Worm (Caenorhabditis elegans) whole organism, late embryonic: ENCODE measurements around the gene dcr-1.
A peak's percentile ranks its signal among the peaks of the same experiment; 100 is the strongest.

Source experiments
- C38D4.7 ChIP-seq: fragments of 200-800 bp; sonication (Bioruptor generic); optimal IDR thresholded peaks from 2 replicates; lab custom pipeline; 2018; ENCODE audit warnings: mild to moderate bottlenecking, missing genetic modification characterization, moderate library complexity, missing compliant biosample characterization
- F13H6.1 ChIP-seq: sonication (generic microtip); optimal IDR thresholded peaks from 2 replicates; lab custom pipeline; 2016; ENCODE audit warnings: missing genetic modification characterization, missing compliant biosample characterization
- T23F11.4 ChIP-seq: fragments of 200-800 bp; sonication (Bioruptor generic); optimal IDR thresholded peaks from 2 replicates; lab custom pipeline; 2018; ENCODE audit warnings: mild to moderate bottlenecking, missing genetic modification characterization, missing compliant biosample characterization
- Y22D7AL.16 ChIP-seq: sonication (generic microtip); optimal IDR thresholded peaks from 2 replicates; lab custom pipeline; 2016; ENCODE audit warnings: missing genetic modification characterization, missing compliant biosample characterization
- ahr-1 ChIP-seq: sonication (generic microtip); optimal IDR thresholded peaks from 2 replicates; lab custom pipeline; 2016; ENCODE audit warnings: missing genetic modification characterization, missing compliant biosample characterization
- ama-1 ChIP-seq: fragments of 150-350 bp; optimal IDR thresholded peaks from 2 replicates; lab custom pipeline; 2014
- ceh-14 ChIP-seq: sonication (generic microtip); optimal IDR thresholded peaks from 2 replicates; lab custom pipeline; 2016; ENCODE audit warnings: missing genotype, missing genetic modification characterization, missing compliant biosample characterization
- ceh-18 ChIP-seq: sonication (generic microtip); optimal IDR thresholded peaks from 2 replicates; lab custom pipeline; 2016; ENCODE audit warnings: missing genetic modification characterization, missing compliant biosample characterization
- ceh-19 ChIP-seq: fragments of 200-800 bp; sonication (Bioruptor generic); optimal IDR thresholded peaks from 2 replicates; lab custom pipeline; 2018; ENCODE audit warnings: mild to moderate bottlenecking, missing genetic modification characterization, missing compliant biosample characterization
- ceh-2 ChIP-seq: sonication (generic microtip); optimal IDR thresholded peaks from 2 replicates; lab custom pipeline; 2016; ENCODE audit warnings: missing genotype, missing genetic modification characterization, missing compliant biosample characterization
- ceh-24 ChIP-seq: sonication (generic microtip); optimal IDR thresholded peaks from 2 replicates; lab custom pipeline; 2016; ENCODE audit warnings: mild to moderate bottlenecking, missing genetic modification characterization, missing compliant biosample characterization
- ceh-30 ChIP-seq: fragments of 150-350 bp; optimal IDR thresholded peaks from 2 replicates; lab custom pipeline; 2014; ENCODE audit warnings: missing biosample characterization, missing genetic modification characterization
- ceh-31 ChIP-seq: sonication (generic microtip); optimal IDR thresholded peaks from 2 replicates; lab custom pipeline; 2016; ENCODE audit warnings: missing genetic modification characterization, missing compliant biosample characterization
- ceh-45 ChIP-seq: fragments of 200-800 bp; sonication (Bioruptor generic); IDR thresholded peaks from 2 replicates; pipeline ENCODE4 v1.3.6; 2022; ENCODE audit warnings: missing genetic modification reagents, missing genetic modification characterization, missing compliant biosample characterization
- ceh-6 ChIP-seq: fragments of 200-800 bp; sonication (Bioruptor generic); optimal IDR thresholded peaks from 2 replicates; lab custom pipeline; 2018; ENCODE audit warnings: mild to moderate bottlenecking, missing genetic modification characterization, missing compliant biosample characterization
- che-1 ChIP-seq: sonication (generic microtip); optimal IDR thresholded peaks from 2 replicates; lab custom pipeline; 2016; ENCODE audit warnings: mild to moderate bottlenecking, missing genetic modification characterization, missing compliant biosample characterization
- dmd-4 ChIP-seq: sonication (generic microtip); optimal IDR thresholded peaks from 2 replicates; lab custom pipeline; 2016; ENCODE audit warnings: borderline replicate concordance, missing genetic modification characterization, missing compliant biosample characterization
- dve-1 ChIP-seq: sonication (generic microtip); optimal IDR thresholded peaks from 2 replicates; lab custom pipeline; 2017; ENCODE audit warnings: antibody characterized with exemption, mild to moderate bottlenecking, missing genetic modification characterization, missing compliant biosample characterization
- elt-2 ChIP-seq: sonication (generic microtip); optimal IDR thresholded peaks from 2 replicates; lab custom pipeline; 2016; ENCODE audit warnings: missing genetic modification reagents, missing genetic modification characterization, missing compliant biosample characterization
- fax-1 ChIP-seq: sonication (generic microtip); optimal IDR thresholded peaks from 2 replicates; lab custom pipeline; 2016; ENCODE audit warnings: missing genotype, missing genetic modification characterization, missing compliant biosample characterization
- gmeb-2 ChIP-seq: sonication (generic microtip); optimal IDR thresholded peaks from 2 replicates; lab custom pipeline; 2016; ENCODE audit warnings: missing genetic modification characterization, inconsistent platforms, missing compliant biosample characterization
- hlh-13 ChIP-seq: fragments of 200-800 bp; sonication (Bioruptor generic); optimal IDR thresholded peaks from 2 replicates; lab custom pipeline; 2018; ENCODE audit warnings: mild to moderate bottlenecking, missing genetic modification characterization, missing compliant biosample characterization
- hlh-30 ChIP-seq: sonication (generic microtip); optimal IDR thresholded peaks from 2 replicates; lab custom pipeline; 2017; ENCODE audit warnings: antibody characterized with exemption, missing genetic modification characterization, missing compliant biosample characterization; ENCODE audit not compliant: insufficient read depth
- hlh-6 ChIP-seq: sonication (generic microtip); optimal IDR thresholded peaks from 2 replicates; lab custom pipeline; 2016; ENCODE audit warnings: missing genotype, missing genetic modification characterization, missing compliant biosample characterization
- nfya-1 ChIP-seq: sonication (generic microtip); optimal IDR thresholded peaks from 2 replicates; lab custom pipeline; 2017; ENCODE audit warnings: missing genetic modification characterization, mild to moderate bottlenecking, missing compliant biosample characterization, antibody characterized with exemption, moderate library complexity
- odd-2 ChIP-seq: sonication (generic microtip); optimal IDR thresholded peaks from 2 replicates; lab custom pipeline; 2017; ENCODE audit warnings: antibody characterized with exemption, mild to moderate bottlenecking, missing genetic modification characterization, missing compliant biosample characterization
- pag-3 ChIP-seq: sonication (generic microtip); optimal IDR thresholded peaks from 2 replicates; lab custom pipeline; 2016; ENCODE audit warnings: missing compliant biosample characterization, missing genetic modification characterization, borderline replicate concordance
- pat-9 ChIP-seq: fragments of 200-800 bp; sonication (Bioruptor generic); optimal IDR thresholded peaks from 2 replicates; lab custom pipeline; 2018; ENCODE audit warnings: mild to moderate bottlenecking, missing genetic modification characterization, moderate library complexity, missing compliant biosample characterization
- pax-1 ChIP-seq: fragments of 150-350 bp; optimal IDR thresholded peaks from 2 replicates; lab custom pipeline; 2014; ENCODE audit warnings: missing biosample characterization, missing genetic modification characterization
- pha-2 ChIP-seq: sonication (generic microtip); optimal IDR thresholded peaks from 2 replicates; lab custom pipeline; 2017; ENCODE audit warnings: mild to moderate bottlenecking, missing genetic modification characterization, missing compliant biosample characterization
- rnt-1 ChIP-seq: sonication (generic microtip); optimal IDR thresholded peaks from 2 replicates; lab custom pipeline; 2016; ENCODE audit warnings: missing genetic modification characterization, missing compliant biosample characterization
- sdc-2 ChIP-seq: sonication (generic microtip); optimal IDR thresholded peaks from 2 replicates; lab custom pipeline; 2016; ENCODE audit warnings: missing genotype, missing genetic modification characterization, missing compliant biosample characterization
- sox-2 ChIP-seq: fragments of 200-800 bp; sonication (Bioruptor generic); IDR thresholded peaks from 2 replicates; pipeline ENCODE4 v1.3.6; 2022; ENCODE audit warnings: missing genetic modification reagents, missing genetic modification characterization, missing compliant biosample characterization
- sox-4 ChIP-seq: sonication (generic microtip); optimal IDR thresholded peaks from 2 replicates; lab custom pipeline; 2017; ENCODE audit warnings: mild to moderate bottlenecking, missing genetic modification characterization, inconsistent platforms, missing compliant biosample characterization
- tbx-2 ChIP-seq: sonication (generic microtip); optimal IDR thresholded peaks from 2 replicates; lab custom pipeline; 2016; ENCODE audit warnings: missing genetic modification characterization, missing compliant biosample characterization
- unc-42 ChIP-seq: sonication (generic microtip); optimal IDR thresholded peaks from 2 replicates; lab custom pipeline; 2016; ENCODE audit warnings: missing genotype, missing genetic modification characterization, missing compliant biosample characterization
- unc-86 ChIP-seq: sonication (generic microtip); optimal IDR thresholded peaks from 2 replicates; lab custom pipeline; 2016; ENCODE audit warnings: missing genetic modification characterization, missing compliant biosample characterization
- ztf-16 ChIP-seq: sonication (generic microtip); optimal IDR thresholded peaks from 2 replicates; lab custom pipeline; 2017; ENCODE audit warnings: missing genetic modification characterization, missing compliant biosample characterization

dcr-1 gene

ce11 chrIII:8124323-8124722, 44.2 kb upstream of the dcr-1 start:
- TF ChIP-seq tbx-2 (tag; lab: Kevin White, UChicago) (peak; percentile 13), sox-2 (GFP tag; lab: Robert Waterston, UW) (peak; percentile 7; the same call in 1 of the 2 replicates), rnt-1 (tag; lab: Kevin White, UChicago) (peak; percentile 17), odd-2 (tag; lab: Kevin White, UChicago) (no peak), ceh-6 (GFP tag; lab: Kevin White, UChicago) (no peak), fax-1 (tag; lab: Kevin White, UChicago) (no peak), unc-86 (no peak), nfya-1 (peak; percentile 71), sox-4 (tag; lab: Kevin White, UChicago) (no peak), ceh-31 (tag; lab: Kevin White, UChicago) (peak; percentile 46), pax-1 (tag; lab: Kevin White, UChicago) (peak; percentile 66), unc-42 (tag; lab: Kevin White, UChicago) (peak; percentile 41), ama-1 (lab: Kevin White, UChicago) (no peak)

ce11 chrIII:8121923-8122322, 41.8 kb upstream of the dcr-1 start:
- TF ChIP-seq ceh-18 (no peak), ceh-19 (GFP tag; lab: Kevin White, UChicago) (no peak), C38D4.7 (GFP tag; lab: Kevin White, UChicago) (no peak), gmeb-2 (tag; lab: Kevin White, UChicago) (no peak), ceh-45 (no peak), pha-2 (no peak), ahr-1 (tag; lab: Kevin White, UChicago) (no peak), ceh-30 (tag; lab: Kevin White, UChicago) (no peak), tbx-2 (tag; lab: Kevin White, UChicago) (no peak), che-1 (tag; lab: Kevin White, UChicago) (no peak), pat-9 (tag; lab: Kevin White, UChicago) (no peak), hlh-6 (tag; lab: Kevin White, UChicago) (no peak), sox-2 (GFP tag; lab: Robert Waterston, UW) (no peak), ztf-16 (no peak), unc-86 (no peak), F13H6.1 (tag; lab: Kevin White, UChicago) (no peak), dmd-4 (tag; lab: Kevin White, UChicago) (no peak)
- TF ChIP-seq, all 69 proteins: peak for 0

ce11 chrIII:8121132-8121531, 41.1 kb upstream of the dcr-1 start, which contains the start of gene gei-8:
TSS of gene gei-8 (minus strand) at chrIII:8121232.
- TF ChIP-seq nfya-1 (no peak), ceh-24 (tag; lab: Kevin White, UChicago) (no peak), hlh-30 (tag; lab: Kevin White, UChicago) (no peak), ceh-19 (GFP tag; lab: Kevin White, UChicago) (no peak), T23F11.4 (no peak), ceh-2 (tag; lab: Kevin White, UChicago) (no peak), hlh-13 (GFP tag; lab: Kevin White, UChicago) (no peak)

- no peak for TF ChIP-seq Y22D7AL.16
- TF ChIP-seq pag-3 (tag; lab: Kevin White, UChicago): no peak
- TF ChIP-seq dve-1 (tag; lab: Kevin White, UChicago): no peak
- TF ChIP-seq elt-2 (tag; lab: Kevin White, UChicago): no peak
- no peak for TF ChIP-seq sdc-2 (tag; lab: Kevin White, UChicago)
- TF ChIP-seq ceh-14: no peak
- no peak for TF ChIP-seq F13H6.1 (tag; lab: Kevin White, UChicago)
- no peak for TF ChIP-seq ceh-24 (tag; lab: Kevin White, UChicago)
- no peak for TF ChIP-seq ceh-19 (GFP tag; lab: Kevin White, UChicago)
Observed at ce11 chrIII:8117155-8117554, 37.1 kb upstream of the dcr-1 start.
